Fruit fly (Drosophila melanogaster) S2 (cell line): Measurements from ENCODE around the gene CG42324.

ENCODE experiments used
- CG8478 ChIP-seq: fragments of >200 bp; optimal IDR thresholded peaks from 2 replicates; lab custom pipeline; 2018
- CTCF ChIP-seq, 2 experiments: fragments of >200 bp; optimal IDR thresholded peaks; 2 replicates each; lab custom pipeline; 2018

- no peak for TF ChIP-seq CG8478 (lab: Kevin White, UChicago)
- no peak for TF ChIP-seq CTCF (optimal IDR thresholded peaks at IDR 0.05; lab: Kevin White, UChicago)
Observed at dm6 chr3L:3455555-3455939, 16.7 kb upstream of the CG42324 start.
